Fruit fly (Drosophila melanogaster): ENCODE data around the gene sstn.

Gene sstn

DNA sequence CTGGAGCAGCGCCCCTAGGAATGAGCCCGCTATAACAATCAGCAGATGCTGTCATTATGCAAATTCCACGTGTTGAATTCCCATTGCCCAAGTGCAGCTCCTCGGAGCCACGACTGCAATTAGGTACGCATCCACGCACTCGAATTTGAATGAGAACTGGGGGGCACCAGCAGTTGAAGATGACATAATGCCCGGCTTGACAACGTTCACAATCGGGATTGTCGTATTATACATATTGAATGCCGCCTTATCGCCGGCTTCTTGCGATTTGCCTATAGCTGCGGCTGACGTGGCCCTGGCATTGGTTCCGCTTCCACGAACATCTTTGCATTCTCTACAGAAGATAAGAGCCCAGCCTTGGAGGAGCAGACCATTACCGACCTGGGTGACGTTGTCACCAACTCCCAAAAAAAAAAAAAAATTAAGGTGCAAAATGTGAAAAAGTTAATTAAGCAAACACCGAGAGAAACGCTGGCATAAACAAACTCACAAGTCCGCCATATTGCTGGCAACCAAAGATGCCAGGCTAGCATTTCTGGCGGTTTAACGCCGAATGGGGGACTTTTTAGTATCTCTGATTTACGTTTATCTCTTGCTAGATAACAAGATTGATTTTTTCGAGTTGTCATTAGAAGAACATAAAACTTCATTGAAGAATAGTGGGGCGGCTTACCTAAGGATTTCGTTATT lies 45.9 kb upstream of the sstn start (continued):
- TF ChIP-seq CG11560 (tag; IDR thresholded peaks at IDR 0.05): peak; percentile 47; the same call in 1 of the 3 replicates
- no peak for TF ChIP-seq bab2 (GFP tag; optimal IDR thresholded peaks at IDR 0.05)
- TF ChIP-seq CG12071 (GFP tag; optimal IDR thresholded peaks at IDR 0.05): no peak
- TF ChIP-seq CG18262 (tag; optimal IDR thresholded peaks at IDR 0.05): no peak
- TF ChIP-seq Poxn (GFP tag; IDR thresholded peaks at IDR 0.05): no peak
- TF ChIP-seq nmo (GFP tag; optimal IDR thresholded peaks at IDR 0.05): no peak
- TF ChIP-seq Pdp1 (GFP tag; optimal IDR thresholded peaks at IDR 0.05): peak in 1 of 2 experiments; percentile 85
- no peak for TF ChIP-seq CG31365 (tag; optimal IDR thresholded peaks at IDR 0.05)
- TF ChIP-seq CG18619 (GFP tag; optimal IDR thresholded peaks at IDR 0.05): no peak
- no peak for TF ChIP-seq CG14014 (GFP tag; IDR thresholded peaks at IDR 0.05)
- TF ChIP-seq cad (GFP tag; optimal IDR thresholded peaks at IDR 0.05): peak; percentile 25
- peak; percentile 46; the same call in 1 of the 2 replicates for TF ChIP-seq CG9932 (GFP tag; IDR thresholded peaks at IDR 0.05)
- TF ChIP-seq row (GFP tag; IDR thresholded peaks at IDR 0.05): peak; percentile 31
- TF ChIP-seq Drgx (GFP tag; IDR thresholded peaks at IDR 0.05): 0 out of 2 replicates have a peak, but pooled peaks have one; percentile 17
- TF ChIP-seq Max (GFP tag; optimal IDR thresholded peaks at IDR 0.05): no peak
- TF ChIP-seq lbe (GFP tag; optimal IDR thresholded peaks at IDR 0.05): no peak
- TF ChIP-seq gsb (GFP tag; IDR thresholded peaks at IDR 0.05): 0 out of 2 replicates have a peak, but pooled peaks have one; percentile 30

- TF ChIP-seq sens (GFP tag) (peak; percentile 65), Med (GFP tag) (peak; percentile 27), CG10366 (GFP tag; IDR thresholded peaks at IDR 0.05) (no peak), yki (optimal IDR thresholded peaks at IDR 0.05) (no peak), CTCF (GFP tag; optimal IDR thresholded peaks at IDR 0.05) (no peak)
Observed at dm6 chr3L:15137790-15138189, 43.3 kb upstream of the sstn start.

DNA sequence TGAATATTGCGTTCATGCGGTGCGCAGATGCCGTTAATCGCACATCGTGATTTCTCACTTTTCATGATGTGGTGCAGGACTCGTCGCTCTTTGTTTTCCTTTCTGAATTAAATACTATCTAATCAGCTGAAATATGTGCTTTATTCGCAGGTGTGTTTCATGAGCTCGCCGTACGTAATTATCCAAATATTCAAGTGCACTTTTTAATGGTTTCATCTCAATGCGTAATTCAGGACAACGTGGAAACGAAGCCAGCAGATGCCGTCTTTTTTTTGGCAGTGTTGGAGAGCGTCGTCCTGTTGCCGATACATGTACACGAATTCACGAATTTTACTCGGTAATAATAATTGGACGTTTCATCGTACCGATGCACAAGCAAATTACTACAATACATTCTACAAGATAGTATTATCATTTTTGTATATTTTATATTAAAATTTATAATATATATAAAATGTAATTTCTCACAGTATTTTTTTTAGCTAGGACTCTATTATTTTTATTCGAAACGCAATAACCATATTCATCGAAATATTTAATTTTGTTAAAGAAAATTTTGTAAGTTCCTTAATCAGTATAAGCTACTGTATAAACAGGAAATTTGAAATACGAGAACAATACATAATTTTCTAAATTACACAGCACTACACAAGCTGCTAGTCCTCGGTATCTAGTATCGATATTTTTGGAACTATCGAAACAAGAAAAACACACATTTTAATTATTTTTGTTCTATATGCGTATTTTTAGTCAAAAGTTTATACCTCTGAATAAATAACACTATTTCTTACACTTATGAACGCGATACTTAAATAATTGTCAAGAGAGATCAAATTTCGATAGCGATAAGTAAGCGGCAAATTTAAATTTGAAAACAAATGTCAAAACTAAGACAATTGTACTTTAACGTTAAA lies 42.4 kb upstream of the sstn start, which contains the start of gene CG12316:
CG12316 (minus strand) TSS at position 276 of the 914 bp plus-strand sequence.
- no peak for TF ChIP-seq CG1832 (GFP tag; optimal IDR thresholded peaks at IDR 0.05)
- TF ChIP-seq unpg (GFP tag; optimal IDR thresholded peaks at IDR 0.05): peak; percentile 94
- peak; percentile 78 for TF ChIP-seq BEAF-32 (GFP tag; optimal IDR thresholded peaks at IDR 0.05)
- peak; percentile 96 for TF ChIP-seq CG9727 (GFP tag; optimal IDR thresholded peaks at IDR 0.05)
- TF ChIP-seq Fer1 (GFP tag; optimal IDR thresholded peaks at IDR 0.05): peak; percentile 96
- peak; percentile 50; the same call in 2 of the 3 replicates for TF ChIP-seq B-H1 (GFP tag; IDR thresholded peaks at IDR 0.05)
- peak; percentile 91 for TF ChIP-seq dmrt99B (tag; optimal IDR thresholded peaks at IDR 0.05)
- TF ChIP-seq CkIIα-i1 (GFP tag; IDR thresholded peaks at IDR 0.05): 0 out of 2 replicates have a peak, but pooled peaks have one; percentile 34
- peak; percentile 90 for TF ChIP-seq CG31441 (GFP tag; IDR thresholded peaks at IDR 0.05)
- TF ChIP-seq zfh2 (GFP tag; optimal IDR thresholded peaks at IDR 0.05): peak; percentile 92
- peak; percentile 87 for TF ChIP-seq CG15011 (GFP tag; optimal IDR thresholded peaks at IDR 0.05)
- TF ChIP-seq Poxn (GFP tag; IDR thresholded peaks at IDR 0.05): 0 out of 2 replicates have a peak, but pooled peaks have one; percentile 24
- TF ChIP-seq Adf1 (GFP tag; IDR thresholded peaks at IDR 0.05): peak; percentile 57
- peak; percentile 93 for TF ChIP-seq CG17829 (tag; optimal IDR thresholded peaks at IDR 0.05)
- peak; percentile 91 for TF ChIP-seq trem (tag; optimal IDR thresholded peaks at IDR 0.05)
- TF ChIP-seq pros (GFP tag; optimal IDR thresholded peaks at IDR 0.05): peak; percentile 70
- TF ChIP-seq CG4820 (GFP tag; optimal IDR thresholded peaks at IDR 0.05): peak; percentile 100
- peak; percentile 73 for TF ChIP-seq CG7271 (tag; optimal IDR thresholded peaks at IDR 0.05)
- TF ChIP-seq gfzf (GFP tag; optimal IDR thresholded peaks at IDR 0.05): no peak
- TF ChIP-seq disco-r (GFP tag; optimal IDR thresholded peaks at IDR 0.05): peak; percentile 89
- peak; percentile 85 for TF ChIP-seq Max (GFP tag; optimal IDR thresholded peaks at IDR 0.05)
- peak; percentile 92 for TF ChIP-seq Dll (GFP tag; IDR thresholded peaks at IDR 0.05; ENCODE audit: partially characterized antibody)
- TF ChIP-seq Spps (tag; optimal IDR thresholded peaks at IDR 0.05): peak; percentile 93
- peak; percentile 91 for TF ChIP-seq chm (GFP tag; IDR thresholded peaks at IDR 0.05)
- peak; percentile 85 for TF ChIP-seq CG30431 (GFP tag; optimal IDR thresholded peaks at IDR 0.05)
- TF ChIP-seq CG13894 (tag; optimal IDR thresholded peaks at IDR 0.05): peak; percentile 91
